Fruit fly (Drosophila melanogaster) whole organism, wandering third instar larva: Measurements from ENCODE around the gene Actn.

ENCODE experiments used
- Abd-B ChIP-seq: fragments of >200 bp; optimal IDR thresholded peaks from 2 replicates; lab custom pipeline; 2017; ENCODE audit warnings: missing biosample characterization, missing genetic modification characterization
- HLH106 ChIP-seq: fragments of 200-800 bp; optimal IDR thresholded peaks from 3 replicates; lab custom pipeline; 2019; ENCODE audit warnings: missing biosample characterization, mild to moderate bottlenecking, missing genetic modification characterization, moderate library complexity
- Hnf4 ChIP-seq: fragments of 200-800 bp; sonication (Bioruptor generic); optimal IDR thresholded peaks from 2 replicates; lab custom pipeline; 2016; ENCODE audit warnings: missing biosample characterization, mild to moderate bottlenecking, missing genetic modification characterization
- Hr83 ChIP-seq: fragments of 200-300 bp; sonication (Bioruptor generic); optimal IDR thresholded peaks from 2 replicates; lab custom pipeline; 2016; ENCODE audit warnings: missing biosample characterization, mild to moderate bottlenecking, missing genetic modification characterization, moderate library complexity; ENCODE audit not compliant: poor library complexity, severe bottlenecking
- N ChIP-seq: fragments of >200 bp; optimal IDR thresholded peaks from 2 replicates; lab custom pipeline; 2018; ENCODE audit warnings: missing biosample characterization, missing external identifiers, missing genetic modification characterization
- OdsH ChIP-seq: fragments of 200-800 bp; sonication (Bioruptor generic); optimal IDR thresholded peaks from 2 replicates; lab custom pipeline; 2016; ENCODE audit warnings: missing biosample characterization, mild to moderate bottlenecking, missing genetic modification characterization
- Sp1 ChIP-seq: fragments of 200-800 bp; sonication (Bioruptor generic); optimal IDR thresholded peaks from 3 replicates; lab custom pipeline; 2019; ENCODE audit warnings: missing biosample characterization, mild to moderate bottlenecking, missing genetic modification characterization, moderate library complexity
- br ChIP-seq: fragments of 200-800 bp; sonication (Bioruptor generic); optimal IDR thresholded peaks from 2 replicates; lab custom pipeline; 2016; ENCODE audit warnings: missing biosample characterization, missing genetic modification characterization
- h ChIP-seq: fragments of 200-800 bp; sonication (Bioruptor generic); optimal IDR thresholded peaks from 3 replicates; lab custom pipeline; 2016; ENCODE audit warnings: missing biosample characterization, mild to moderate bottlenecking, missing genetic modification characterization
- lola ChIP-seq: fragments of >200 bp; optimal IDR thresholded peaks from 2 replicates; lab custom pipeline; 2017; ENCODE audit warnings: missing biosample characterization, missing genetic modification characterization
- pan ChIP-seq: fragments of >200 bp; optimal IDR thresholded peaks from 2 replicates; lab custom pipeline; 2017
- psq ChIP-seq: fragments of 200-800 bp; sonication (Bioruptor generic); optimal IDR thresholded peaks from 3 replicates; lab custom pipeline; 2017; ENCODE audit warnings: missing biosample characterization, mild to moderate bottlenecking, missing genetic modification characterization, moderate library complexity
- sv ChIP-seq: fragments of 200-800 bp; sonication (Bioruptor generic); optimal IDR thresholded peaks from 3 replicates; lab custom pipeline; 2016; ENCODE audit warnings: missing biosample characterization, missing genetic modification characterization

- TF ChIP-seq Hnf4 (GFP tag; lab: Kevin White, UChicago) (no peak), Sp1 (GFP tag; lab: Kevin White, UChicago) (no peak), psq (GFP tag; lab: Kevin White, UChicago) (no peak), OdsH (no peak), N (no peak), br (GFP tag; lab: Kevin White, UChicago) (no peak), h (no peak), HLH106 (tag; lab: Kevin White, UChicago) (no peak), sv (GFP tag; lab: Kevin White, UChicago) (no peak), Abd-B (GFP tag; lab: Kevin White, UChicago) (no peak), lola (GFP tag; lab: Kevin White, UChicago) (no peak), pan (lab: Kevin White, UChicago) (no peak), Hr83 (GFP tag; lab: Kevin White, UChicago) (no peak)
Measured at dm6 chrX:2032160-2032801, 9.8 kb downstream of the Actn start.
